Fruit fly (Drosophila melanogaster) whole organism, embryonic: ENCODE measurements around the gene Ublcp1.

Experiments
- Atf-2 ChIP-seq: fragments of 200-800 bp; sonication (Bioruptor generic); optimal IDR thresholded peaks from 2 replicates; lab custom pipeline; 2016; ENCODE audit warnings: missing biosample characterization, missing genetic modification characterization
- Atf3 ChIP-seq: fragments of 200-800 bp; sonication (Bioruptor generic); optimal IDR thresholded peaks from 3 replicates; lab custom pipeline; 2016; ENCODE audit warnings: missing biosample characterization, missing genetic modification characterization
- Atf6 ChIP-seq: fragments of 200-800 bp; sonication (Bioruptor generic); IDR thresholded peaks from 2 replicates; pipeline ENCODE4 v1.3.6; 2022; ENCODE audit warnings: missing biosample characterization, missing genetic modification characterization
- CG1024 ChIP-seq: fragments of 200-800 bp; sonication (Bioruptor generic); IDR thresholded peaks from 2 replicates; pipeline ENCODE4 v1.3.6; 2022; ENCODE audit warnings: missing biosample characterization, missing genetic modification characterization
- CG10959 ChIP-seq: fragments of 200-800 bp; sonication (Bioruptor generic); IDR thresholded peaks from 2 replicates; pipeline ENCODE4 v1.3.6; 2022; ENCODE audit warnings: missing biosample characterization, missing genetic modification characterization
- CG11247 ChIP-seq: fragments of 200-800 bp; sonication (Bioruptor generic); IDR thresholded peaks from 2 replicates; pipeline ENCODE4 v1.3.6; 2022; ENCODE audit warnings: missing biosample characterization, missing genetic modification characterization
- CG11398 ChIP-seq: fragments of 200-800 bp; sonication (Bioruptor generic); optimal IDR thresholded peaks from 2 replicates; lab custom pipeline; 2016; ENCODE audit warnings: missing biosample characterization, missing genetic modification characterization
- CG11695 ChIP-seq: fragments of 200-800 bp; sonication (Bioruptor generic); IDR thresholded peaks from 3 replicates; pipeline ENCODE4 v1.3.6; 2022; ENCODE audit warnings: missing biosample characterization, missing genetic modification characterization
- CG11696 ChIP-seq: fragments of 200-800 bp; sonication (Bioruptor generic); IDR thresholded peaks from 2 replicates; pipeline ENCODE4 v1.3.6; 2022; ENCODE audit warnings: missing biosample characterization, missing genetic modification characterization
- CG13424 ChIP-seq: fragments of 200-800 bp; sonication (Bioruptor generic); optimal IDR thresholded peaks from 2 replicates; lab custom pipeline; 2019; ENCODE audit warnings: missing biosample characterization, mild to moderate bottlenecking, missing genetic modification characterization, moderate library complexity
- CG1603 ChIP-seq: fragments of 200-800 bp; sonication (Bioruptor generic); optimal IDR thresholded peaks from 2 replicates; lab custom pipeline; 2019; ENCODE audit warnings: missing biosample characterization, mild to moderate bottlenecking, missing genetic modification characterization, moderate library complexity
- CG17385 ChIP-seq: fragments of 200-800 bp; sonication (Bioruptor generic); optimal IDR thresholded peaks from 3 replicates; lab custom pipeline; 2018; ENCODE audit warnings: missing biosample characterization, mild to moderate bottlenecking, missing genetic modification characterization
- CG17612 ChIP-seq: fragments of 200-800 bp; sonication (Bioruptor generic); IDR thresholded peaks from 2 replicates; pipeline ENCODE4 v1.3.6; 2022; ENCODE audit warnings: missing biosample characterization, missing genetic modification characterization
- CG1792 ChIP-seq: fragments of 200-800 bp; sonication (Bioruptor generic); optimal IDR thresholded peaks from 2 replicates; lab custom pipeline; 2016; ENCODE audit warnings: missing biosample characterization, missing genetic modification characterization
- CG34422 ChIP-seq: fragments of 200-800 bp; sonication (Bioruptor generic); IDR thresholded peaks from 3 replicates; pipeline ENCODE4 v1.3.6; 2022; ENCODE audit warnings: missing biosample characterization, missing genetic modification characterization
- CG3995 ChIP-seq: fragments of 200-800 bp; sonication (Bioruptor generic); optimal IDR thresholded peaks from 3 replicates; lab custom pipeline; 2016; ENCODE audit warnings: missing biosample characterization, missing genetic modification characterization
- CG4707 ChIP-seq: fragments of 200-800 bp; sonication (Bioruptor generic); optimal IDR thresholded peaks from 2 replicates; lab custom pipeline; 2018; ENCODE audit warnings: missing biosample characterization, mild to moderate bottlenecking, missing genetic modification characterization, moderate library complexity
- CG6765 ChIP-seq: fragments of 200-800 bp; sonication (Bioruptor generic); optimal IDR thresholded peaks from 3 replicates; lab custom pipeline; 2017; ENCODE audit warnings: missing biosample characterization, mild to moderate bottlenecking, missing genetic modification characterization
- CG7556 ChIP-seq: fragments of 200-800 bp; sonication (Bioruptor generic); optimal IDR thresholded peaks from 2 replicates; lab custom pipeline; 2017; ENCODE audit warnings: missing biosample characterization, mild to moderate bottlenecking, missing genetic modification characterization
- CG7928 ChIP-seq: fragments of 200-800 bp; sonication (Bioruptor generic); optimal IDR thresholded peaks from 2 replicates; lab custom pipeline; 2017; ENCODE audit warnings: missing biosample characterization, mild to moderate bottlenecking, missing genetic modification characterization
- CG7963 ChIP-seq: fragments of 200-800 bp; sonication (Bioruptor generic); IDR thresholded peaks from 3 replicates; pipeline ENCODE4 v1.3.6; 2022; ENCODE audit warnings: missing biosample characterization, missing genetic modification characterization; ENCODE audit not compliant: partially characterized antibody
- CG8089 ChIP-seq: fragments of 200-800 bp; sonication (Bioruptor generic); optimal IDR thresholded peaks from 3 replicates; lab custom pipeline; 2016; ENCODE audit warnings: missing biosample characterization, missing genetic modification characterization
- CG8290 ChIP-seq, 3 experiments: fragments of 200-800 bp; sonication (Bioruptor generic); optimal IDR thresholded peaks; 2 replicates each; lab custom pipeline; 2016 to 2019; ENCODE audit warnings: missing biosample characterization in 3 of 3, missing genetic modification characterization in 3 of 3, mild to moderate bottlenecking in 2 of 3, moderate library complexity in 1 of 3
- CG9797 ChIP-seq: fragments of 200-800 bp; sonication (Bioruptor generic); optimal IDR thresholded peaks from 3 replicates; lab custom pipeline; 2018; ENCODE audit warnings: missing biosample characterization, mild to moderate bottlenecking, missing genetic modification characterization
- CTCF ChIP-seq: fragments of 200-800 bp; sonication (Bioruptor generic); optimal IDR thresholded peaks from 2 replicates; lab custom pipeline; 2017; ENCODE audit warnings: missing biosample characterization, mild to moderate bottlenecking, missing genetic modification characterization, moderate library complexity
- Ets65A ChIP-seq: fragments of 200-800 bp; sonication (Bioruptor generic); peaks from one replicate; lab custom pipeline; 2016; ENCODE audit warnings: missing biosample characterization, missing genetic modification characterization
- GATAe ChIP-seq: fragments of 200-800 bp; sonication (Bioruptor generic); conservative IDR thresholded peaks from 2 replicates; pipeline ENCODE4 v1.3.6; 2022; ENCODE audit warnings: missing biosample characterization, missing genetic modification characterization
- Hey ChIP-seq: fragments of 200-800 bp; sonication (Bioruptor generic); optimal IDR thresholded peaks from 3 replicates; lab custom pipeline; 2018; ENCODE audit warnings: missing biosample characterization, mild to moderate bottlenecking, missing genetic modification characterization
- HmgZ ChIP-seq: fragments of 200-800 bp; sonication (Bioruptor generic); optimal IDR thresholded peaks from 2 replicates; lab custom pipeline; 2018; ENCODE audit warnings: missing biosample characterization, mild to moderate bottlenecking, missing genetic modification characterization
- MESR4 ChIP-seq: fragments of 200-800 bp; sonication (Bioruptor generic); optimal IDR thresholded peaks from 2 replicates; lab custom pipeline; 2018; ENCODE audit warnings: missing biosample characterization, mild to moderate bottlenecking, missing genetic modification characterization, moderate library complexity
- MTF-1 ChIP-seq: fragments of 200-800 bp; sonication (Bioruptor generic); optimal IDR thresholded peaks from 2 replicates; lab custom pipeline; 2018; ENCODE audit warnings: missing biosample characterization, mild to moderate bottlenecking, missing genetic modification characterization, borderline replicate concordance
- Meics ChIP-seq: fragments of 200-800 bp; sonication (Bioruptor generic); optimal IDR thresholded peaks from 2 replicates; lab custom pipeline; 2017; ENCODE audit warnings: missing biosample characterization, mild to moderate bottlenecking, missing genetic modification characterization
- NK7.1 ChIP-seq: fragments of 200-800 bp; sonication (Bioruptor generic); optimal IDR thresholded peaks from 3 replicates; lab custom pipeline; 2016; ENCODE audit warnings: missing biosample characterization, missing genetic modification characterization
- Rfx ChIP-seq: fragments of 200-800 bp; sonication (Bioruptor generic); IDR thresholded peaks from 2 replicates; pipeline ENCODE4 v1.3.6; 2022; ENCODE audit warnings: missing biosample characterization, missing genetic modification characterization
- Rx ChIP-seq: fragments of 200-800 bp; sonication (Bioruptor generic); IDR thresholded peaks from 2 replicates; pipeline ENCODE4 v1.3.6; 2022; ENCODE audit warnings: missing biosample characterization, missing genetic modification characterization
- Sox100B ChIP-seq: fragments of 200-800 bp; sonication (Bioruptor generic); optimal IDR thresholded peaks from 3 replicates; lab custom pipeline; 2018; ENCODE audit warnings: missing biosample characterization, mild to moderate bottlenecking, missing genetic modification characterization
- Spps ChIP-seq: fragments of 200-800 bp; sonication (Bioruptor generic); optimal IDR thresholded peaks from 2 replicates; lab custom pipeline; 2018; ENCODE audit warnings: missing biosample characterization, mild to moderate bottlenecking, missing genetic modification characterization
- cad ChIP-seq: fragments of >200 bp; optimal IDR thresholded peaks from 2 replicates; lab custom pipeline; 2017; ENCODE audit warnings: missing biosample characterization, missing genetic modification characterization
- dm ChIP-seq: fragments of 200-800 bp; sonication (Bioruptor generic); optimal IDR thresholded peaks from 3 replicates; lab custom pipeline; 2016; ENCODE audit warnings: missing biosample characterization, missing genetic modification characterization
- dysf ChIP-seq: fragments of 200-800 bp; sonication (Bioruptor generic); IDR thresholded peaks from 3 replicates; pipeline ENCODE4 v1.3.6; 2022; ENCODE audit warnings: missing biosample characterization, missing genetic modification characterization
- emc ChIP-seq: fragments of 200-800 bp; sonication (Bioruptor generic); optimal IDR thresholded peaks from 2 replicates; lab custom pipeline; 2016; ENCODE audit warnings: missing biosample characterization, missing genetic modification characterization
- exex ChIP-seq: fragments of 200-800 bp; sonication (Bioruptor generic); optimal IDR thresholded peaks from 4 replicates; lab custom pipeline; 2018; ENCODE audit warnings: missing biosample characterization, mild to moderate bottlenecking, missing genetic modification characterization, moderate library complexity
- fd3F ChIP-seq: fragments of 200-800 bp; sonication (Bioruptor generic); optimal IDR thresholded peaks from 2 replicates; lab custom pipeline; 2018; ENCODE audit warnings: missing biosample characterization, mild to moderate bottlenecking, missing genetic modification characterization, moderate library complexity
- fd64A ChIP-seq: fragments of 200-800 bp; sonication (Bioruptor generic); optimal IDR thresholded peaks from 3 replicates; lab custom pipeline; 2018; ENCODE audit warnings: missing biosample characterization, mild to moderate bottlenecking, missing genetic modification characterization
- gem ChIP-seq: fragments of 200-800 bp; sonication (Bioruptor generic); optimal IDR thresholded peaks from 2 replicates; lab custom pipeline; 2019; ENCODE audit warnings: missing biosample characterization, mild to moderate bottlenecking, missing genetic modification characterization, moderate library complexity
- gsb-n ChIP-seq: fragments of 200-800 bp; sonication (Bioruptor generic); optimal IDR thresholded peaks from 3 replicates; lab custom pipeline; 2018; ENCODE audit warnings: missing biosample characterization, mild to moderate bottlenecking, missing genetic modification characterization
- sens ChIP-seq: fragments of 200-800 bp; sonication (Bioruptor generic); peaks from one replicate; lab custom pipeline; 2016; ENCODE audit warnings: missing biosample characterization, missing genetic modification characterization
- sisA ChIP-seq: fragments of 200-800 bp; sonication (Bioruptor generic); IDR thresholded peaks from 2 replicates; pipeline ENCODE4 v1.3.6; 2022; ENCODE audit warnings: missing biosample characterization, missing genetic modification characterization
- so ChIP-seq: fragments of 200-800 bp; sonication (Bioruptor generic); IDR thresholded peaks from 3 replicates; pipeline ENCODE4 v1.3.6; 2022; ENCODE audit warnings: missing biosample characterization, missing genetic modification characterization
- unpg ChIP-seq: fragments of 200-800 bp; sonication (Bioruptor generic); optimal IDR thresholded peaks from 3 replicates; lab custom pipeline; 2018; ENCODE audit warnings: missing biosample characterization, mild to moderate bottlenecking, missing genetic modification characterization, moderate library complexity
- vnd ChIP-seq: fragments of 200-800 bp; sonication (Bioruptor generic); IDR thresholded peaks from 3 replicates; pipeline ENCODE4 v1.3.6; 2022; ENCODE audit warnings: missing biosample characterization, missing genetic modification characterization; ENCODE audit not compliant: partially characterized antibody
- zfh1 ChIP-seq: fragments of 200-800 bp; sonication (Bioruptor generic); IDR thresholded peaks from 3 replicates; pipeline ENCODE4 v1.3.6; 2022; ENCODE audit warnings: missing biosample characterization, missing genetic modification characterization

The Ublcp1 gene

dm6 chr3R:23028506-23028905, 32.8 kb upstream of the Ublcp1 start (continued):
- TF ChIP-seq CG7963 (no peak), Atf6 (GFP tag; lab: Robert Waterston, UW) (peak; percentile 69), Ets65A (GFP tag; lab: Kevin White, UChicago) (peak; percentile 74), CG7556 (GFP tag; lab: Kevin White, UChicago) (peak; percentile 4), MESR4 (GFP tag; lab: Kevin White, UChicago) (no peak), fd64A (GFP tag; lab: Kevin White, UChicago) (no peak), CG34422 (GFP tag; lab: Robert Waterston, UW) (peak; percentile 71), unpg (GFP tag; lab: Kevin White, UChicago) (peak; percentile 55), CG11247 (GFP tag; lab: Robert Waterston, UW) (peak; percentile 67), gem (peak; percentile 67), CG8089 (GFP tag; lab: Kevin White, UChicago) (peak; percentile 1), CG8290 (GFP tag; optimal IDR thresholded peaks at IDR 0.05; lab: Kevin White, UChicago) (no peak), CG8290 (tag; optimal IDR thresholded peaks at IDR 0.05; lab: Kevin White, UChicago) (no peak), NK7.1 (GFP tag; lab: Kevin White, UChicago) (no peak), CG6765 (GFP tag; lab: Kevin White, UChicago) (no peak), zfh1 (GFP tag; lab: Robert Waterston, UW) (peak; percentile 51; the same call in 1 of the 3 replicates), CG10959 (GFP tag; lab: Robert Waterston, UW) (no peak), sisA (peak; percentile 37; the same call in 1 of the 2 replicates), CTCF (GFP tag; lab: Kevin White, UChicago) (no peak), CG1792 (peak; percentile 14), MTF-1 (GFP tag; lab: Kevin White, UChicago) (no peak), dysf (GFP tag; lab: Robert Waterston, UW) (peak; percentile 79; the same call in 2 of the 3 replicates), vnd (GFP tag; lab: Robert Waterston, UW) (no peak), CG11695 (GFP tag; lab: Robert Waterston, UW) (peak; percentile 39; the same call in 1 of the 3 replicates), dm (no peak), CG4707 (GFP tag; lab: Kevin White, UChicago) (no peak), exex (tag; lab: Kevin White, UChicago) (no peak), emc (peak; percentile 20), CG11398 (GFP tag; lab: Kevin White, UChicago) (no peak), CG9797 (GFP tag; lab: Kevin White, UChicago) (no peak), so (GFP tag; lab: Robert Waterston, UW) (0 out of 3 replicates have a peak, but pooled peaks have one; percentile 32), CG1024 (GFP tag; lab: Robert Waterston, UW) (no peak), cad (GFP tag; lab: Kevin White, UChicago) (no peak), CG1603 (tag; lab: Kevin White, UChicago) (peak; percentile 58), Meics (GFP tag; lab: Kevin White, UChicago) (peak; percentile 64), CG13424 (tag; lab: Kevin White, UChicago) (peak; percentile 30), HmgZ (peak; percentile 15), CG17385 (GFP tag; lab: Kevin White, UChicago) (peak; percentile 1), gsb-n (tag; lab: Kevin White, UChicago) (no peak), Hey (tag; lab: Kevin White, UChicago) (no peak), CG17612 (GFP tag; lab: Robert Waterston, UW) (no peak), fd3F (GFP tag; lab: Kevin White, UChicago) (peak; percentile 60), GATAe (GFP tag; lab: Robert Waterston, UW) (peak; percentile 11; the same call in 1 of the 2 replicates), Rx (GFP tag; lab: Robert Waterston, UW) (0 out of 2 replicates have a peak, but pooled peaks have one; percentile 7), CG11696 (GFP tag; lab: Robert Waterston, UW) (0 out of 2 replicates have a peak, but pooled peaks have one; percentile 23), sens (GFP tag; lab: Kevin White, UChicago) (peak; percentile 81), CG7928 (GFP tag; lab: Kevin White, UChicago) (peak; percentile 24), Sox100B (GFP tag; lab: Kevin White, UChicago) (no peak), Rfx (GFP tag; lab: Robert Waterston, UW) (peak; percentile 86; the same call in 1 of the 2 replicates), CG3995 (GFP tag; lab: Kevin White, UChicago) (no peak), Spps (tag; lab: Kevin White, UChicago) (no peak), Atf-2 (GFP tag; lab: Kevin White, UChicago) (peak; percentile 52), Atf3 (GFP tag; lab: Kevin White, UChicago) (peak; percentile 54)
